Worm (Caenorhabditis elegans) whole organism, midembryonic: Measurements from ENCODE around the gene cest-5.1.

ENCODE experiments used
- T22C8.4 ChIP-seq: fragments of 200-800 bp; sonication (Bioruptor generic); IDR thresholded peaks from 2 replicates; pipeline ENCODE4 v1.3.6; 2022; ENCODE audit warnings: missing genetic modification characterization, missing compliant biosample characterization
- cog-1 ChIP-seq: sonication (generic microtip); optimal IDR thresholded peaks from 2 replicates; lab custom pipeline; 2016; ENCODE audit warnings: missing genetic modification characterization, missing compliant biosample characterization
- flt-1 ChIP-seq: fragments of 200-800 bp; sonication (Bioruptor generic); IDR thresholded peaks from 2 replicates; pipeline ENCODE4 v1.3.6; 2022; ENCODE audit warnings: missing genetic modification characterization, missing compliant biosample characterization
- klf-2 ChIP-seq: fragments of 200-800 bp; sonication (Bioruptor generic); conservative IDR thresholded peaks from 2 replicates; pipeline ENCODE4 v1.3.6; 2022; ENCODE audit warnings: missing genetic modification reagents, missing genetic modification characterization, missing compliant biosample characterization
- ref-1 ChIP-seq: fragments of 200-800 bp; sonication (Bioruptor generic); conservative IDR thresholded peaks from 2 replicates; pipeline ENCODE4 v1.3.6; 2022; ENCODE audit warnings: missing genetic modification reagents, missing genetic modification characterization, missing compliant biosample characterization
- ztf-23 ChIP-seq: fragments of 200-800 bp; sonication (Bioruptor generic); IDR thresholded peaks from 2 replicates; pipeline ENCODE4 v1.3.6; 2022; ENCODE audit warnings: missing genetic modification reagents, missing genetic modification characterization, missing compliant biosample characterization
- ztf-29 ChIP-seq: fragments of 200-800 bp; sonication (Bioruptor generic); IDR thresholded peaks from 2 replicates; pipeline ENCODE4 v1.3.6; 2022; ENCODE audit warnings: missing genetic modification reagents, missing genetic modification characterization, missing compliant biosample characterization

DNA sequence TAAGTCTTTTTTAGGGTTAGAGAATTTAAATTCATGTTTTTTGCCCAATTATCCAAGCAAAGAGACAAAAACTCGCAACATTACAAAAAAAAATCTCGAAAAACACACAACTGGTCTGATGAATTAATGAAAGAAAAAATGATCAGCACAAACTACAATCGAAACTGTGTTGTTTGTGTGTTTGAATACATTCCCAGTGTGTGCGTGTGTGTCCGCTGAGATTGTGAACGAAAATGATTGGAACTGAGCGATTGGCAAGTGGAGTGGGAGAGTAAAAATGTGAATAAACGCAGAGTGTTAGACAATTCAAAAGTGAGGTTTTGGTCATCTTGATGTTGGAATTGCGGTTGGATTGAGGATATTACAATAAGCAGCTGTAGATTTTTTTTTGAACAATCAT is 25.0 kb downstream of the cest-5.1 start:
- no peak for TF ChIP-seq ztf-23 (GFP tag; lab: Robert Waterston, UW)
- no peak for TF ChIP-seq flt-1 (GFP tag; lab: Robert Waterston, UW)
- TF ChIP-seq ztf-29 (GFP tag; lab: Robert Waterston, UW): no peak
- no peak for TF ChIP-seq ref-1 (GFP tag; lab: Robert Waterston, UW)
- TF ChIP-seq klf-2: no peak
- TF ChIP-seq T22C8.4 (GFP tag; lab: Robert Waterston, UW): no peak
- no peak for TF ChIP-seq cog-1 (tag; lab: Kevin White, UChicago)
